Fruit fly (Drosophila melanogaster): ENCODE measurements around the gene CG13312.

The CG13312 gene

dm6 chr3L:8823730-8824374, 16.8 kb upstream of the CG13312 start (continued):
- TF ChIP-seq CG14050 (GFP tag; IDR thresholded peaks at IDR 0.05) (no peak), Doc2 (GFP tag; IDR thresholded peaks at IDR 0.05) (no peak), croc (GFP tag; conservative IDR thresholded peaks at IDR 0.05) (peak; percentile 34; the same call in 1 of the 3 replicates), bcd (GFP tag; optimal IDR thresholded peaks at IDR 0.05) (peak; percentile 48), Aef1 (GFP tag; IDR thresholded peaks at IDR 0.05) (0 out of 3 replicates have a peak, but pooled peaks have one; percentile 13), az2 (GFP tag; optimal IDR thresholded peaks at IDR 0.05) (peak; percentile 32), Awh (GFP tag; IDR thresholded peaks at IDR 0.05) (no peak), Ets97D (GFP tag; optimal IDR thresholded peaks at IDR 0.05) (no peak), CG17912 (GFP tag; optimal IDR thresholded peaks at IDR 0.05) (no peak), CG11456 (GFP tag; IDR thresholded peaks at IDR 0.05) (no peak), ci (GFP tag; IDR thresholded peaks at IDR 0.05) (peak; percentile 60; the same call in 2 of the 3 replicates), CG11504 (tag; optimal IDR thresholded peaks at IDR 0.05) (peak; percentile 68), CG9215 (GFP tag; IDR thresholded peaks at IDR 0.05) (0 out of 2 replicates have a peak, but pooled peaks have one; percentile 31), Spps (tag; optimal IDR thresholded peaks at IDR 0.05) (peak; percentile 37), sc (optimal IDR thresholded peaks at IDR 0.05) (no peak), sc (GFP tag; optimal IDR thresholded peaks at IDR 0.05) (peak; percentile 49), CG7963 (GFP tag; IDR thresholded peaks at IDR 0.05; ENCODE audit: partially characterized antibody) (no peak), esg (GFP tag; conservative IDR thresholded peaks at IDR 0.05) (peak; percentile 49), ase (GFP tag; IDR thresholded peaks at IDR 0.05) (no peak), MESR4 (GFP tag; optimal IDR thresholded peaks at IDR 0.05) (no peak), CG34422 (GFP tag; IDR thresholded peaks at IDR 0.05) (peak; percentile 66; the same call in 1 of the 3 replicates), gro (GFP tag; optimal IDR thresholded peaks at IDR 0.05) (no peak), B-H2 (GFP tag; optimal IDR thresholded peaks at IDR 0.05) (no peak), odd (GFP tag; optimal IDR thresholded peaks at IDR 0.05) (no peak), CG33213 (GFP tag; optimal IDR thresholded peaks at IDR 0.05) (no peak), CG10209 (GFP tag; optimal IDR thresholded peaks at IDR 0.05) (peak; percentile 56), Vsx1 (GFP tag; optimal IDR thresholded peaks at IDR 0.05) (no peak), CG4820 (GFP tag; optimal IDR thresholded peaks at IDR 0.05) (peak; percentile 36), CG4404 (GFP tag; IDR thresholded peaks at IDR 0.05) (no peak), aop (GFP tag; IDR thresholded peaks at IDR 0.05) (0 out of 2 replicates have a peak, but pooled peaks have one; percentile 10), schlank (tag; optimal IDR thresholded peaks at IDR 0.05) (no peak), CG18599 (GFP tag; optimal IDR thresholded peaks at IDR 0.05) (peak; percentile 55), HHEX (GFP tag; optimal IDR thresholded peaks at IDR 0.05) (no peak), pros (GFP tag; optimal IDR thresholded peaks at IDR 0.05) (no peak), CG4707 (GFP tag; optimal IDR thresholded peaks at IDR 0.05) (peak; percentile 8), CG1602 (GFP tag; optimal IDR thresholded peaks at IDR 0.05) (peak; percentile 44), dmrt11E (tag; optimal IDR thresholded peaks at IDR 0.05) (peak; percentile 69), Chrac-16 (GFP tag; optimal IDR thresholded peaks at IDR 0.05) (peak; percentile 7), CG2120 (GFP tag; optimal IDR thresholded peaks at IDR 0.05) (peak; percentile 35), CG15514 (GFP tag; optimal IDR thresholded peaks at IDR 0.05) (peak; percentile 2), Pdp1 (GFP tag; optimal IDR thresholded peaks at IDR 0.05) (peak in 1 of 2 experiments; percentile 37), CG9932 (GFP tag; IDR thresholded peaks at IDR 0.05) (0 out of 2 replicates have a peak, but pooled peaks have one; percentile 12), chm (GFP tag; IDR thresholded peaks at IDR 0.05) (no peak), slp2 (GFP tag; optimal IDR thresholded peaks at IDR 0.05) (no peak), otp (GFP tag; IDR thresholded peaks at IDR 0.05) (peak; percentile 49; the same call in 1 of the 3 replicates), dimm (GFP tag; IDR thresholded peaks at IDR 0.05) (0 out of 2 replicates have a peak, but pooled peaks have one; percentile 17), ssp (GFP tag; IDR thresholded peaks at IDR 0.05) (peak; percentile 26; the same call in 1 of the 2 replicates), CG15073 (GFP tag; optimal IDR thresholded peaks at IDR 0.05) (no peak), maf-S (GFP tag; optimal IDR thresholded peaks at IDR 0.05) (no peak), C15 (GFP tag; IDR thresholded peaks at IDR 0.05) (no peak)
